Worm (Caenorhabditis elegans) whole organism, L4/young adult: ENCODE data around the gene fbxb-115.
"Not testable (repeated sequence)": the region's sequence is repeated elsewhere in the genome, so short reads cannot be mapped to it uniquely, and the experiment has no call there.

Experiments
- W03F9.2 ChIP-seq: fragments of 150-350 bp; optimal IDR thresholded peaks from 2 replicates; lab custom pipeline; 2014; ENCODE audit warnings: missing biosample characterization, missing genetic modification characterization
- dao-5 ChIP-seq: sonication (generic microtip); optimal IDR thresholded peaks from 2 replicates; lab custom pipeline; 2016; ENCODE audit warnings: missing genotype, missing genetic modification characterization, moderate library complexity, missing compliant biosample characterization
- him-1 ChIP-seq: sonication (generic microtip); optimal IDR thresholded peaks from 2 replicates; lab custom pipeline; 2016; ENCODE audit warnings: missing genotype, missing genetic modification reagents, missing genetic modification characterization, missing compliant biosample characterization

fbxb-115 gene

DNA sequence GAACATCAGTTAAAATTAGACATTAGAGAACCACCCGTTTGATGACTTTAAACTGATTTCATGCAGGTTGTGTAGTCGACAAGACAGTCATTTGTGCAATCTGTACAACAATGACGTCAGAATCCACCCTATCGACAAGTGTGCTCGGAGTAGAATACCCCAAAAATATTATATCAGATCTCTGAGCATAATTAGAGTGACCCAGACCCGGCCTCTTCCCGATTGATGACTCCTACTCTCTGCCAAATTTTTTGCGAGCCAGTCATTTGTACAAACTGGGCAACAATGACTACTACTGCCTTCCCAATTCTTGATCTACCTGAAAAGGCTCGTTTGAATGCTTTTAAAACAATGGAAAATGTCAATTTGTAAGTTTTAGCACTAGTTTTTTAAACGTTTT is at the start of gene fbxb-115, which contains the start of gene fbxb-1:
fbxb-115 (minus strand) TSS at position 101 of the 400 bp plus-strand sequence.
fbxb-1 (plus strand) TSS at position 226 of the 400 bp plus-strand sequence.
- TF ChIP-seq dao-5 (tag; lab: Kevin White, UChicago): no peak
- no peak for TF ChIP-seq W03F9.2 (tag; lab: Kevin White, UChicago)
- TF ChIP-seq him-1 (tag; lab: Kevin White, UChicago): no peak

DNA sequence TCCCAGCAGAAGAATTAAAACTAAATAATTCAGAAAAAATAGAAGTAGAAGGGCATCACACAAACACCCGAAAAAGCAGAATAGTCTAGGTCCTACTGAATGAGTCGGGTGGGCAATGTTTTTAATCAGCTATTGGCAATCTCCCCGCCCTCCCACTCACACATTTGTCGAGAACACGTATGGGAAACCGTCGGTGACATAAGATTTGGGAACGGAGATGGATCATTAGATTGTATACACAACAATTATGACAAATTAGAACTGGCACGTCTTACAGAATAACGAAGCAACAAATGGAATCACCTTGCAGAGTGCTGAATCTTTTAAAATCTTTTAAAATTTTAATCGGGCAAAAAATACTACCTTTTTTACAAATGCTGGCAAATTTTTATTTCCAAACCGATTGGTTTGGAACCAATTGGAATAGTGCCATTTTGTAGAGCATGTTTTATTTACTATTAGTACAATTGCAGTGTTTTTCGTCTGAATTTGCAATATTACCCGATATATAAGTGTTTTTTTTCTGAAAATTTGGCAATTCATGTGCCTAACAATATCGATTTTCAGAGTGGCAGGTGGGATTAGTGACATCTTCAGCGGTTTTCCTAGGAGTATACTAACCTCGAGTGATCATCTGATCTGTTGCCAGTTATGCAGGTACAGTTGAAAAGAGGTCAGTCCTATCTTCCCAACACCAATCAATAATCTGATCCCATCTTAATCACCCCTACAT is 48.2 kb upstream of the fbxb-115 start, which contains the start of the genes F55C9.3 and fbxb-57:
F55C9.3 (minus strand) TSS at position 101 of the 733 bp plus-strand sequence.
fbxb-57 (plus strand) TSS at position 683 of the 733 bp plus-strand sequence.
- no peak for TF ChIP-seq dao-5 (tag; lab: Kevin White, UChicago)
- no peak for TF ChIP-seq W03F9.2 (tag; lab: Kevin White, UChicago)
- TF ChIP-seq him-1 (tag; lab: Kevin White, UChicago): no peak

DNA sequence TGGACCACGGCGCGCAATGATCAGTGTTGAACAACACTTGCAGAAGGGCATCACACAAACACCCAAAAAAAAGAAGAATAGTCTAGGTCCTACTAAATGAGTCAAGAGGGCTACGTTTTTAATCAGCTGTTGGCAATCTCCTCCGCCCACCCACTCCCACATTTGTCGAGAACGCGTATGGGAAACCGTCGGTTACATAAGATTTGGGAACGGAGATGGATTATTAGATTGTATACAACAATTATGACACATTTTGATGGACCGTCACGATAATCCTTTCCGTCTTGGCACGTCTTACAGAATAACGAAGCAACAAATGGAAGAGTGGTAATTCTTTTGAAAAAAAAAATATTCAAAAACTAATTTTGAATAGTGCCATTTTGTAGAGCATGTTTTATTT is 45.9 kb upstream of the fbxb-115 start:
- TF ChIP-seq him-1 (tag; lab: Kevin White, UChicago) (no peak), W03F9.2 (tag; lab: Kevin White, UChicago) (no peak), dao-5 (tag; lab: Kevin White, UChicago) (no peak)

DNA sequence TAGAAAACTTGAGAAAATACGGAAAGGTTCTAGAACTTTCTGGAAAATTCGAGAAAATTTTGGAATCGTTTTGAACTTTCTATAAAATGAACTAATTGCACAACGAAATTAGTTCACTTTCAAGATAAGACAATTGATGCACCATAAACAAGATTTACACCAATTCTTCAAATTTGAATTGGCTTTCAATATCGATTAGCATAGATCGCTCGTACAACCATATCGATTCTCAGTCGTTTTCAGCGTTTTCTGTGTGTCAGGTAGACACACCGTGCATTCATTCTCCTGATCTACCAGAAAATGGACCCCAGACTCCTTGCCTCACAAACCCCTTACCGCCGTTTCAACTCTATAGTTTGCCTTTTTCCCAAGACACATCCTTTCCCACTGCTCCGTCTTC is 42.3 kb upstream of the fbxb-115 start, which contains the start of gene fbxb-117:
fbxb-117 (plus strand) TSS at position 301 of the 400 bp plus-strand sequence.
- TF ChIP-seq W03F9.2 (tag; lab: Kevin White, UChicago) (no peak), him-1 (tag; lab: Kevin White, UChicago) (no peak), dao-5 (tag; lab: Kevin White, UChicago) (no peak)

DNA sequence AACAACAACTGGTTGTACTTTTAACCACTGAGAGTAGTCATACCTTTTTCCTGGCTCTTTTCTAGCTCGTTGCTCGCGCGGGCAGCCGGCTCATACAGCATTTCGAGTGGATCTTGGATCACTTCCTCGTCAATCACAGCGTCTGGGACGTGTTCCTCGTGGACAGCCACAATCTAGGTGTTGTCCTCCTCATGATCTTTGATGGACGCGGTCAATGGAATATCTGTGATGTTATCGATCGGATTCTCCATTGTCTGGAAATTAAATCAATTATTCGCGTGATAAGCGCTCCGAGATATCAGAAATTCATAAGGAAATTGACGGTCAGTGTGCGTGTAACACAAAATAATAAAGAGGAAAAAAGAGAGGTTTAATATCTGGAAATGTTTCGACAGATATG is 39.9 kb upstream of the fbxb-115 start, which contains the start of gene F21D9.8:
F21D9.8 (minus strand) TSS at position 101 of the 400 bp plus-strand sequence.
- TF ChIP-seq him-1 (tag; lab: Kevin White, UChicago) (no peak), dao-5 (tag; lab: Kevin White, UChicago) (no peak), W03F9.2 (tag; lab: Kevin White, UChicago) (no peak)

DNA sequence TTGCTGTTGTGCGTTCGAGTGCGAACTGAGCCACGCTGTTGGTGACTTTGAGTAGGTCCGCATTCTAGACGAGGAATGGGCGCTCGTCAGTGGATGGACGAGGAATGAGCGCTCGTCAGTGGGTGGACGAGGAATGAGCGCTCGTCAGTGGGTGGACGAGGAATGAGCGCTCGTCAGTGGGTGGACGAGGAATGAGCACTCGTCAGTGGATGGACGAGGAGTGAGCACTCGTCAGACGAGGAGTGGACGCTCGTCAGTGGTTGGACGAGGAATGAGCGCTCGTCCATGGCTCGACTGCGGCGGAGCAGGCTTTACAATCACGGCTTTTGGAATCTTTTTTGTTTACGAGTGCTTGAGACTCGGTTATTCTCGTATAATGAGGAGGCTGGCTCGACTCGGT is 38.5 kb upstream of the fbxb-115 start:
- TF ChIP-seq W03F9.2 (tag; lab: Kevin White, UChicago): no peak
- no peak for TF ChIP-seq him-1 (tag; lab: Kevin White, UChicago)
- TF ChIP-seq dao-5 (tag; lab: Kevin White, UChicago): no peak

DNA sequence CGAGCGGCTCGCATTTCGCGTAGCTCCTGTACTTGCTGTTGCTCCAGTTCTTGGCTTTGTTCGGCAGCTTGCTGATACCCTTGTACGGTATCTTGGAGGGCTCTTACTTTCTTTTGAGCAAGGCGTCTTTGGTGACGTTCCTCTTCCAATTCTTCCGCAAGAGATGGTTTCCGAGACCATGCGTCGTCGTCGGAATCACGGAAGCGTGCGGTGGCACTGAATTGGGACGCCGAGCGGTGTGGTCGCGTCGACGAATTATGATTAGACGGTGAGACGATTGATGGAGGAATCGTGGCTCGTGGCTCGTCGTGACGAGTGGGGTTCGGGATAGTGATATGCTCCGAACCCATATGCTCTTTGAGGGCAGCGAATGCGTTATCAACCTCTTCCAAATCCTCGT is 36.3 kb upstream of the fbxb-115 start:
- no peak for TF ChIP-seq him-1 (tag; lab: Kevin White, UChicago)
- TF ChIP-seq dao-5 (tag; lab: Kevin White, UChicago): no peak
- no peak for TF ChIP-seq W03F9.2 (tag; lab: Kevin White, UChicago)

DNA sequence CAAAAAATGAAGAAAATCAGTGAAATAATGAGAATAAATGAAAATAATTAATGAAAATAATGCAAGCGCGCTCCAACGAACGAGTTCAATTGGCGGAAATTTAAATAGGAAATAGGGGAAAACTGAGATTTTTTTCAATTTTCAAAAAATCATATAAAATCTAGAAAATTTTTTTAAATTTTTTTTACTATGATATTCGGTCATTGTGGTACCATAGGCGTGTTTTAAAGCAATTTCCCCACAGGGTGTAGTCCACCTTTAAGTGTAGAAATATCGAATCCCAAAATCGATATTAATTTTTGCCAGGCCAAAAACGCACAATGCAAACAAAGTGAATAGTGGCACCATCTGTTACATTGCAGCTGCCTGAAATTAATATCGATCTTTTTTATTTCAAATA is 24.1 kb upstream of the fbxb-115 start, which contains the start of gene F21D9.1:
F21D9.1 (plus strand) TSS at position 301 of the 400 bp plus-strand sequence.
- TF ChIP-seq him-1, dao-5, W03F9.2 (tag; lab: Kevin White, UChicago): not testable (repeated sequence)

DNA sequence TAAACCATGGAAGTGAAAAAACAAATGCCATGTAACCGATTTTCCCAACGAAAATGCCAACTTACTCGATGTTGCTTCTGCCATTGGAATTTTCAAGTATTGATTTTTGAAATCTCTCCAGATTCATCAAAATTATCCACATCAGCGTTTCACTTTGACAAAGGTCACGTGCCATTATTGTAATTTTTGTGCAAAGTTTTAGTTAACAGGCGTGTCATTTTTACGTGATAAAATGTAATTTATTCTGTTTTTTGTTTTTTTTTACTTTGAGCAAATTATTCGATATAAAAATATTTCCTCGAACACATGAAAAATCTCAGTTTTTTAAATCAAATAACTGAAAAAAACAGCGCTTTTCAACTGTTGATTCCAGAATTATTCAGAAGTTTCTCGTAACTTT is 22.3 kb upstream of the fbxb-115 start, which contains the start of gene F21D9.2:
F21D9.2 (minus strand) TSS at position 101 of the 400 bp plus-strand sequence.
- TF ChIP-seq him-1 (tag; lab: Kevin White, UChicago) (no peak), W03F9.2 (tag; lab: Kevin White, UChicago) (no peak), dao-5 (tag; lab: Kevin White, UChicago) (no peak)

DNA sequence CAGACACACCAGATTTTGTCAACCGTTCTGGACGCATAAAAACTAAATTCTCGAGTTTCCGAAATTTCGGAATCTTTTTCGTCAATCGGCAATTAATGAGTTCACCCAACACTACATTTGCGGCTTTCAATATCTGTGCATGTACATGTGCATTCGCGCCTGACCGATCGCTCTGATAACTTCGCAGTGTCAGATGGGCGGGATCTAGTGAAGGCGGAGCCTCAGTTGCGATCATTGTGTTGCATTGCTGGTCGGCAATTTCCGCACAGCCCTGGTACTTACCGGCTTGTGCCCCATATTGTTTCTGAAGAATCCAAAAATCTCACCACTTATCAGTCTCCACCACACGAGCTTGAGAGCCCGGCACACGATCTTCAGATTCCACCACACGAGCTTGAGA is 20.7 kb upstream of the fbxb-115 start:
- TF ChIP-seq dao-5 (tag; lab: Kevin White, UChicago) (no peak), W03F9.2 (tag; lab: Kevin White, UChicago) (no peak), him-1 (tag; lab: Kevin White, UChicago) (no peak)

DNA sequence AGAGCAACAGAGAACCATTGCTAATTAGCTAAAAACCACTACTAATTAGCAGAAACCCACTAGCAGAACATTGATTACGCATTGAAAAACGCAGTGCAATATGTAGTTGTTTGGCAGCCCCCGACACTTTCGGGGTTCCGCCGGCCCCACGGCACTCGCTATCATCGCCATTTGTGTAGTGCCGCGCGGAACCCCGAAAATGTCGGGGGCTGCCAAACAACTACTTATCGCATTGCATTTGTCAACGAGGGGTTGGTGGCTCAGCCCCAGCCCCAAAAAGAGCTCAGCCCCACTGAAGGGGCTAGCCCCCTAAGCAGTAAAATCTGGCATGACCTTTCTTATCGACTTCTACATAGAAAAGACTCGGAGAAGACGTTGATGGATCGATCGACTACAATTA is 19.4 kb upstream of the fbxb-115 start:
- TF ChIP-seq W03F9.2 (tag; lab: Kevin White, UChicago) (no peak), dao-5 (tag; lab: Kevin White, UChicago) (no peak), him-1 (tag; lab: Kevin White, UChicago) (no peak)

DNA sequence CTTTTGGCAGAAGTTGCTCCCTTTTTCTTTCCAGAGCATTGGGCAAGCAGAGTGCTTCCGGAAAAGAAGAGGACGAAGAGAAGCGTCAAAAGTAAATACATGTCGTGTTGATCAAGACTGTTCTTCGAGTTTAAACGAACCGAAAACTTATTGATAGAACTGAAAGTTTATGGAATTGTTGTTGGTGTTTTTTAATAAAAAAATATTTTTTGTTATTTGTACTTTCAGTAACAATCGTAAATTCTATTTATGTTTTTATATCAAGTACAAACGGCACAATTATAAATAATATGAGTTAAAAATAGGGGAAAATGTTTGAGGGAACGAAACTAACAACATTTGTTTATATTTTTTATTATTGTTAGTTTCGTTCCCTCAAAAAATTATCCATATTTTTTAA is 17.6 kb upstream of the fbxb-115 start, which contains the start of gene F21D9.3:
F21D9.3 (minus strand) TSS at position 101 of the 400 bp plus-strand sequence.
- TF ChIP-seq dao-5 (tag; lab: Kevin White, UChicago): no peak
- TF ChIP-seq W03F9.2 (tag; lab: Kevin White, UChicago): no peak
- TF ChIP-seq him-1 (tag; lab: Kevin White, UChicago): no peak

DNA sequence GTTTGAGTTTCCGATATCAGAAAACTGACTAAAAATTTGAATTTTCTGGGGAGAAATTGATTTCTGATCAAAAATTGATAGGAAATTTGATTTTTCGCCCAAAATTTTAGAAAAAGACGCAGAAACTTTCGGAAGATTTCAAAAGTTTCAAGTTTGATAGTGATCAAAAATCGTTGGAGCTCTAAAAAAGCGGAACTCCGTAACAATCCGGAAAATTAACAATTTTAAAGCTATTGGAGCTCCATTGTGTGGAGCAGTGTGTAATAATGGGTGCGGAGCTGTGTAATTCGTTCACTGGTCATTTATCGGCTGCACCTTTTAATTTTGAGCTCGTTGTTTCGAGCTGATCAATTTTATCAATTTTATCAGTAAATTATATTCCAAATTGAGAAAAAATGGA is 13.5 kb upstream of the fbxb-115 start, which contains the start of gene F21D9.4:
F21D9.4 (plus strand) TSS at position 301 of the 400 bp plus-strand sequence.
- TF ChIP-seq him-1 (tag; lab: Kevin White, UChicago): no peak
- no peak for TF ChIP-seq W03F9.2 (tag; lab: Kevin White, UChicago)
- no peak for TF ChIP-seq dao-5 (tag; lab: Kevin White, UChicago)
